Fruit fly (Drosophila melanogaster) whole organism, pupa: ENCODE measurements around the gene B-H2.

ENCODE experiments used
- CG10348 ChIP-seq: fragments of 200-800 bp; sonication (Bioruptor generic); IDR thresholded peaks from 2 replicates; pipeline ENCODE4 v1.3.6; 2022; ENCODE audit warnings: missing biosample characterization, missing genetic modification characterization
- CG12605 ChIP-seq: fragments of 200-800 bp; sonication (Bioruptor generic); IDR thresholded peaks from 2 replicates; pipeline ENCODE4 v1.3.6; 2022; ENCODE audit warnings: missing biosample characterization, missing genetic modification characterization
- CG13204 ChIP-seq: fragments of 200-800 bp; sonication (Bioruptor generic); optimal IDR thresholded peaks from 2 replicates; lab custom pipeline; 2018; ENCODE audit warnings: missing biosample characterization, mild to moderate bottlenecking, missing genetic modification characterization, moderate library complexity
- CG14655 ChIP-seq: fragments of 200-800 bp; sonication (Bioruptor generic); optimal IDR thresholded peaks from 3 replicates; lab custom pipeline; 2017; ENCODE audit warnings: mild to moderate bottlenecking, missing biosample characterization, missing genetic modification reagents, missing genetic modification characterization
- CG15710 ChIP-seq: fragments of 200-800 bp; sonication (Bioruptor generic); optimal IDR thresholded peaks from 2 replicates; lab custom pipeline; 2018; ENCODE audit warnings: missing biosample characterization, mild to moderate bottlenecking, missing genetic modification characterization, moderate library complexity
- CG17806 ChIP-seq: fragments of 200-800 bp; sonication (Bioruptor generic); optimal IDR thresholded peaks from 2 replicates; lab custom pipeline; 2018; ENCODE audit warnings: missing biosample characterization, mild to moderate bottlenecking, missing genetic modification characterization, moderate library complexity
- CG32121 ChIP-seq: fragments of 200-800 bp; sonication (Bioruptor generic); IDR thresholded peaks from 2 replicates; pipeline ENCODE4 v1.3.6; 2022; ENCODE audit warnings: missing biosample characterization, missing genetic modification characterization
- CG34367 ChIP-seq: fragments of 200-800 bp; sonication (Bioruptor generic); optimal IDR thresholded peaks from 2 replicates; lab custom pipeline; 2018; ENCODE audit warnings: missing biosample characterization, mild to moderate bottlenecking, missing genetic modification characterization
- CG4496 ChIP-seq: fragments of 200-800 bp; sonication (Bioruptor generic); IDR thresholded peaks from 3 replicates; pipeline ENCODE4 v1.3.6; 2022; ENCODE audit warnings: missing biosample characterization, missing genetic modification characterization
- CG8159 ChIP-seq: fragments of 200-800 bp; sonication (Bioruptor generic); optimal IDR thresholded peaks from 3 replicates; lab custom pipeline; 2018; ENCODE audit warnings: missing biosample characterization, mild to moderate bottlenecking, missing genetic modification characterization, moderate library complexity
- CG8301 ChIP-seq: fragments of 200-800 bp; sonication (Bioruptor generic); optimal IDR thresholded peaks from 2 replicates; lab custom pipeline; 2018; ENCODE audit warnings: missing biosample characterization, mild to moderate bottlenecking, missing genetic modification characterization
- CG9948 ChIP-seq: fragments of 200-800 bp; sonication (Bioruptor generic); optimal IDR thresholded peaks from 2 replicates; lab custom pipeline; 2018; ENCODE audit warnings: missing biosample characterization, mild to moderate bottlenecking, missing genetic modification characterization, moderate library complexity
- D1 ChIP-seq: fragments of 200-800 bp; sonication (Bioruptor generic); optimal IDR thresholded peaks from 2 replicates; lab custom pipeline; 2018; ENCODE audit warnings: missing biosample characterization, mild to moderate bottlenecking, missing genetic modification characterization, moderate library complexity
- EcR ChIP-seq: fragments of 200-800 bp; sonication (Bioruptor generic); optimal IDR thresholded peaks from 3 replicates; lab custom pipeline; 2019; ENCODE audit warnings: missing biosample characterization, missing genetic modification characterization, mild to moderate bottlenecking, moderate library complexity, missing genetic modification reagents
- Ets98B ChIP-seq: fragments of 200-800 bp; sonication (Bioruptor generic); IDR thresholded peaks from 2 replicates; pipeline ENCODE4 v1.3.6; 2022; ENCODE audit warnings: missing biosample characterization, missing genetic modification characterization
- Pif1A ChIP-seq: fragments of 200-800 bp; sonication (Bioruptor generic); optimal IDR thresholded peaks from 3 replicates; lab custom pipeline; 2016; ENCODE audit warnings: missing biosample characterization, missing genetic modification characterization
- Pif1B ChIP-seq: fragments of 200-800 bp; sonication (Bioruptor generic); optimal IDR thresholded peaks from 3 replicates; lab custom pipeline; 2016; ENCODE audit warnings: missing biosample characterization, missing genetic modification characterization
- Snoo ChIP-seq: fragments of 200-800 bp; sonication (Bioruptor generic); optimal IDR thresholded peaks from 3 replicates; lab custom pipeline; 2017; ENCODE audit warnings: missing biosample characterization, mild to moderate bottlenecking, missing genetic modification characterization, inconsistent platforms
- fd96Ca ChIP-seq: fragments of 200-800 bp; sonication (Bioruptor generic); IDR thresholded peaks from 3 replicates; pipeline ENCODE4 v1.3.6; 2022; ENCODE audit warnings: missing biosample characterization, missing genetic modification characterization
- gl ChIP-seq: fragments of 200-800 bp; sonication (Bioruptor generic); optimal IDR thresholded peaks from 2 replicates; lab custom pipeline; 2018; ENCODE audit warnings: missing biosample characterization, mild to moderate bottlenecking, missing genetic modification characterization
- rn ChIP-seq: fragments of 200-800 bp; sonication (Bioruptor generic); IDR thresholded peaks from 2 replicates; pipeline ENCODE4 v1.3.6; 2022; ENCODE audit warnings: missing biosample characterization, missing genetic modification characterization

B-H2 gene

dm6 chrX:17282626-17283025, 31.8 kb upstream of the B-H2 start, which contains the start of gene CG8664:
Gene CG8664 (minus strand): TSS chrX:17282726.
- TF ChIP-seq Ets98B (GFP tag; lab: Robert Waterston, UW) = no peak
- TF ChIP-seq, all 21 proteins: peak for 0

- TF ChIP-seq CG10348 (GFP tag; lab: Robert Waterston, UW) (no peak), D1 (tag; lab: Kevin White, UChicago) (no peak), fd96Ca (no peak), Snoo (tag; lab: Kevin White, UChicago) (no peak), gl (tag; lab: Kevin White, UChicago) (no peak), CG17806 (tag; lab: Kevin White, UChicago) (no peak), CG32121 (GFP tag; lab: Robert Waterston, UW) (no peak), Pif1A (GFP tag; lab: Kevin White, UChicago) (no peak)
Observed at dm6 chrX:17284400-17284799, 30.0 kb upstream of the B-H2 start, which contains the start of gene CG8661. Gene CG8661 (minus strand): TSS chrX:17284500.

dm6 chrX:17285069-17285468, 29.3 kb upstream of the B-H2 start:
- TF ChIP-seq CG14655 (GFP tag; lab: Kevin White, UChicago) = no peak
- no peak for TF ChIP-seq CG9948 (tag; lab: Kevin White, UChicago)
- TF ChIP-seq rn (GFP tag; lab: Robert Waterston, UW) = no peak
- no peak for TF ChIP-seq CG17806 (tag; lab: Kevin White, UChicago)
- no peak for TF ChIP-seq EcR (GFP tag; lab: Kevin White, UChicago)
- TF ChIP-seq D1 (tag; lab: Kevin White, UChicago) = no peak
- no peak for TF ChIP-seq Ets98B (GFP tag; lab: Robert Waterston, UW)
- TF ChIP-seq CG32121 (GFP tag; lab: Robert Waterston, UW) = no peak
- no peak for TF ChIP-seq CG12605 (GFP tag; lab: Robert Waterston, UW)
- TF ChIP-seq CG13204 = no peak
- TF ChIP-seq CG8159 (tag; lab: Kevin White, UChicago) = no peak
- no peak for TF ChIP-seq CG15710 (tag; lab: Kevin White, UChicago)
- TF ChIP-seq, all 21 proteins: peak for 0

- no peak for TF ChIP-seq CG4496 (GFP tag; lab: Robert Waterston, UW)
- no peak for TF ChIP-seq CG8159 (tag; lab: Kevin White, UChicago)
- no peak for TF ChIP-seq gl (tag; lab: Kevin White, UChicago)
- TF ChIP-seq Pif1A (GFP tag; lab: Kevin White, UChicago) = no peak
- no peak for TF ChIP-seq CG34367 (tag; lab: Kevin White, UChicago)
- TF ChIP-seq fd96Ca = no peak
- TF ChIP-seq CG8301 = no peak
- TF ChIP-seq CG14655 (GFP tag; lab: Kevin White, UChicago) = no peak
- TF ChIP-seq CG15710 (tag; lab: Kevin White, UChicago) = no peak
- no peak for TF ChIP-seq CG13204
- no peak for TF ChIP-seq CG9948 (tag; lab: Kevin White, UChicago)
- no peak for TF ChIP-seq D1 (tag; lab: Kevin White, UChicago)
- no peak for TF ChIP-seq Ets98B (GFP tag; lab: Robert Waterston, UW)
- TF ChIP-seq Pif1B (GFP tag; lab: Kevin White, UChicago) = no peak
- no peak for TF ChIP-seq CG32121 (GFP tag; lab: Robert Waterston, UW)
Observed at dm6 chrX:17289225-17289624, 25.2 kb upstream of the B-H2 start.

dm6 chrX:17290154-17290959, 24.0 kb upstream of the B-H2 start:
- TF ChIP-seq Snoo (tag; lab: Kevin White, UChicago) = no peak
- no peak for TF ChIP-seq Ets98B (GFP tag; lab: Robert Waterston, UW)
- no peak for TF ChIP-seq gl (tag; lab: Kevin White, UChicago)
- TF ChIP-seq CG15710 (tag; lab: Kevin White, UChicago) = no peak
- TF ChIP-seq Pif1B (GFP tag; lab: Kevin White, UChicago) = no peak
- no peak for TF ChIP-seq CG32121 (GFP tag; lab: Robert Waterston, UW)
- no peak for TF ChIP-seq CG10348 (GFP tag; lab: Robert Waterston, UW)
- no peak for TF ChIP-seq CG4496 (GFP tag; lab: Robert Waterston, UW)
- no peak for TF ChIP-seq CG34367 (tag; lab: Kevin White, UChicago)
- TF ChIP-seq Pif1A (GFP tag; lab: Kevin White, UChicago) = no peak
- no peak for TF ChIP-seq CG9948 (tag; lab: Kevin White, UChicago)
- no peak for TF ChIP-seq CG8159 (tag; lab: Kevin White, UChicago)
- no peak for TF ChIP-seq D1 (tag; lab: Kevin White, UChicago)
- no peak for TF ChIP-seq CG8301
- TF ChIP-seq fd96Ca = no peak

dm6 chrX:17290960-17291432, 23.4 kb upstream of the B-H2 start:
- TF ChIP-seq Pif1B (GFP tag; lab: Kevin White, UChicago) = no peak
- peak; percentile 16 for TF ChIP-seq CG8159 (tag; lab: Kevin White, UChicago)
- no peak for TF ChIP-seq fd96Ca
- no peak for TF ChIP-seq CG15710 (tag; lab: Kevin White, UChicago)
